Worm (Caenorhabditis elegans): Measurements from ENCODE around the gene acp-4.

Gene acp-4

ce11 chrII:8435005-8435404 lies at the start of gene acp-4:
TSS of gene acp-4 (minus strand) at chrII:8435105.
- TF ChIP-seq sem-2 (GFP tag; optimal IDR thresholded peaks at IDR 0.05) (no peak), ces-1 (GFP tag; optimal IDR thresholded peaks at IDR 0.05) (no peak), nhr-28 (tag; optimal IDR thresholded peaks at IDR 0.05) (no peak), zip-8 (tag; optimal IDR thresholded peaks at IDR 0.05) (no peak), M03D4.4 (tag; optimal IDR thresholded peaks at IDR 0.05) (no peak), pha-4 (tag; optimal IDR thresholded peaks at IDR 0.05) (no peak), snpc-4 (tag; optimal IDR thresholded peaks at IDR 0.05) (no peak), nhr-237 (tag; optimal IDR thresholded peaks at IDR 0.05) (no peak), elt-3 (tag; optimal IDR thresholded peaks at IDR 0.05) (no peak), unc-39 (tag; optimal IDR thresholded peaks at IDR 0.05) (no peak), ham-2 (GFP tag; optimal IDR thresholded peaks at IDR 0.05) (no peak), mep-1 (tag; optimal IDR thresholded peaks at IDR 0.05) (no peak), bed-3 (GFP tag; optimal IDR thresholded peaks at IDR 0.05) (no peak), drap-1 (GFP tag; optimal IDR thresholded peaks at IDR 0.05) (no peak), lin-13 (tag; optimal IDR thresholded peaks at IDR 0.05) (no peak)

- TF ChIP-seq ham-2 (GFP tag; optimal IDR thresholded peaks at IDR 0.05) (no peak), ces-1 (GFP tag; optimal IDR thresholded peaks at IDR 0.05) (no peak), pha-4 (tag; optimal IDR thresholded peaks at IDR 0.05) (no peak), hlh-1 (tag; optimal IDR thresholded peaks at IDR 0.05) (no peak), cnd-1 (tag; optimal IDR thresholded peaks at IDR 0.05) (no peak), flh-1 (GFP tag; optimal IDR thresholded peaks at IDR 0.05) (no peak), ceh-39 (tag; optimal IDR thresholded peaks at IDR 0.05) (no peak), mab-5 (tag; optimal IDR thresholded peaks at IDR 0.05) (no peak), nhr-28 (tag; optimal IDR thresholded peaks at IDR 0.05) (no peak), zip-8 (tag; optimal IDR thresholded peaks at IDR 0.05) (no peak), lin-32 (GFP tag; optimal IDR thresholded peaks at IDR 0.05) (no peak)
Measured at ce11 chrII:8484546-8484945, 49.6 kb upstream of the acp-4 start.

- TF ChIP-seq lsy-2 (tag; optimal IDR thresholded peaks at IDR 0.05) (no peak), mep-1 (tag; optimal IDR thresholded peaks at IDR 0.05) (no peak)
Measured at ce11 chrII:8483793-8484186, 48.9 kb upstream of the acp-4 start, which contains the start of gene taap-1. TSS of gene taap-1 (minus strand) at chrII:8483871.

ce11 chrII:8483124-8483792 lies 48.4 kb upstream of the acp-4 start:
- no peak for TF ChIP-seq mls-2 (tag; optimal IDR thresholded peaks at IDR 0.05)
- TF ChIP-seq lin-13 (tag; optimal IDR thresholded peaks at IDR 0.05): no peak
- no peak for TF ChIP-seq nhr-12 (tag; optimal IDR thresholded peaks at IDR 0.05)
- peak; percentile 44 for TF ChIP-seq ces-1 (GFP tag; optimal IDR thresholded peaks at IDR 0.05)
- TF ChIP-seq snpc-4 (tag; optimal IDR thresholded peaks at IDR 0.05): no peak
- TF ChIP-seq cnd-1 (tag; optimal IDR thresholded peaks at IDR 0.05): no peak
- peak; percentile 82 for TF ChIP-seq lsy-2 (tag; optimal IDR thresholded peaks at IDR 0.05)
- TF ChIP-seq nhr-76 (tag; optimal IDR thresholded peaks at IDR 0.05): no peak
- TF ChIP-seq zip-8 (tag; optimal IDR thresholded peaks at IDR 0.05): no peak
- TF ChIP-seq ceh-39 (tag; optimal IDR thresholded peaks at IDR 0.05): no peak
- no peak for TF ChIP-seq tbx-8 (GFP tag; optimal IDR thresholded peaks at IDR 0.05)
- TF ChIP-seq pha-4 (tag; optimal IDR thresholded peaks at IDR 0.05): no peak
- TF ChIP-seq mep-1 (tag; optimal IDR thresholded peaks at IDR 0.05): no peak

- TF ChIP-seq elt-1 (tag; optimal IDR thresholded peaks at IDR 0.05; ENCODE audit: borderline replicate concordance, insufficient read depth) (no peak), flh-1 (GFP tag; optimal IDR thresholded peaks at IDR 0.05) (no peak), M03D4.4 (tag; optimal IDR thresholded peaks at IDR 0.05) (no peak), sptf-1 (tag; optimal IDR thresholded peaks at IDR 0.05) (no peak), unc-39 (tag; optimal IDR thresholded peaks at IDR 0.05) (no peak), mep-1 (tag; optimal IDR thresholded peaks at IDR 0.05) (no peak)
Measured at ce11 chrII:8481731-8482253, 46.9 kb upstream of the acp-4 start, which contains the start of gene M05D6.5. TSS of gene M05D6.5 (minus strand) at chrII:8482203.

All from whole organism, mixed stage, embryonic.